Worm (Caenorhabditis elegans) whole organism, young adult: ENCODE measurements around the gene F41F3.9.

ENCODE experiments used
- B0019.2 ChIP-seq: fragments of 200-800 bp; sonication (Bioruptor generic); conservative IDR thresholded peaks from 2 replicates; pipeline ENCODE4 v1.3.6; 2022; ENCODE audit warnings: missing genetic modification reagents, missing genetic modification characterization, missing compliant biosample characterization
- F23B12.7 ChIP-seq: sonication (generic microtip); optimal IDR thresholded peaks from 2 replicates; lab custom pipeline; 2017; ENCODE audit warnings: missing genetic modification characterization, mild to moderate bottlenecking, missing compliant biosample characterization, antibody characterized with exemption, moderate library complexity; ENCODE audit not compliant: insufficient read depth
- F37B4.10 ChIP-seq: fragments of 200-800 bp; sonication (Bioruptor generic); IDR thresholded peaks from 2 replicates; pipeline ENCODE4 v1.3.6; 2022; ENCODE audit warnings: missing genetic modification characterization, missing compliant biosample characterization
- F49E8.2 ChIP-seq: sonication (generic microtip); optimal IDR thresholded peaks from 3 replicates; lab custom pipeline; 2017; ENCODE audit warnings: missing genetic modification characterization, mild to moderate bottlenecking, missing compliant biosample characterization, antibody characterized with exemption, moderate library complexity; ENCODE audit not compliant: insufficient read depth
- K11D2.4 ChIP-seq: fragments of 200-800 bp; sonication (Bioruptor generic); IDR thresholded peaks from 2 replicates; pipeline ENCODE4 v1.3.6; 2022; ENCODE audit warnings: missing genetic modification reagents, missing genetic modification characterization, missing compliant biosample characterization
- T26A5.8 ChIP-seq: sonication (generic microtip); optimal IDR thresholded peaks from 2 replicates; lab custom pipeline; 2016; ENCODE audit warnings: missing genetic modification characterization, missing compliant biosample characterization
- Y53G8AR.9 ChIP-seq: fragments of 200-800 bp; sonication (Bioruptor generic); conservative IDR thresholded peaks from 2 replicates; pipeline ENCODE4 v1.3.6; 2022; ENCODE audit warnings: missing genetic modification reagents, missing genetic modification characterization, missing compliant biosample characterization
- Y56A3A.18 ChIP-seq: fragments of 200-800 bp; sonication (Bioruptor generic); IDR thresholded peaks from 2 replicates; pipeline ENCODE4 v1.3.6; 2022; ENCODE audit warnings: missing genetic modification reagents, missing genetic modification characterization, missing compliant biosample characterization
- akir-1 ChIP-seq: fragments of 200-800 bp; sonication (Bioruptor generic); optimal IDR thresholded peaks from 2 replicates; lab custom pipeline; 2018; ENCODE audit warnings: mild to moderate bottlenecking, missing genetic modification characterization, moderate library complexity, missing compliant biosample characterization
- atf-7 ChIP-seq: sonication (generic microtip); optimal IDR thresholded peaks from 2 replicates; lab custom pipeline; 2017; ENCODE audit warnings: mild to moderate bottlenecking, missing genetic modification characterization, missing compliant biosample characterization
- athp-1 ChIP-seq: sonication (generic microtip); optimal IDR thresholded peaks from 2 replicates; lab custom pipeline; 2017; ENCODE audit warnings: mild to moderate bottlenecking, missing genetic modification characterization, missing compliant biosample characterization
- attf-3 ChIP-seq: fragments of 200-800 bp; sonication (Bioruptor generic); conservative IDR thresholded peaks from 2 replicates; pipeline ENCODE4 v1.3.6; 2022; ENCODE audit warnings: missing genetic modification reagents, missing genetic modification characterization, missing compliant biosample characterization
- attf-6 ChIP-seq: fragments of 200-800 bp; sonication (Bioruptor generic); IDR thresholded peaks from 2 replicates; pipeline ENCODE4 v1.3.6; 2022; ENCODE audit warnings: missing genetic modification reagents, missing genetic modification characterization, missing compliant biosample characterization
- cebp-2 ChIP-seq: fragments of 200-800 bp; sonication (Bioruptor generic); IDR thresholded peaks from 2 replicates; pipeline ENCODE4 v1.3.6; 2022; ENCODE audit warnings: missing genetic modification characterization, missing compliant biosample characterization
- ceh-100 ChIP-seq: fragments of 200-800 bp; sonication (Bioruptor generic); IDR thresholded peaks from 2 replicates; pipeline ENCODE4 v1.3.6; 2022; ENCODE audit warnings: missing genetic modification reagents, missing genetic modification characterization, missing compliant biosample characterization
- ceh-79 ChIP-seq: sonication (generic microtip); optimal IDR thresholded peaks from 2 replicates; lab custom pipeline; 2017; ENCODE audit warnings: mild to moderate bottlenecking, missing genetic modification characterization, missing compliant biosample characterization
- dpff-1 ChIP-seq: sonication (generic microtip); optimal IDR thresholded peaks from 2 replicates; lab custom pipeline; 2017; ENCODE audit warnings: mild to moderate bottlenecking, missing genetic modification characterization, missing compliant biosample characterization
- dpl-1 ChIP-seq: fragments of 150-350 bp; optimal IDR thresholded peaks from 2 replicates; lab custom pipeline; 2014; ENCODE audit warnings: missing biosample characterization, missing genetic modification reagents, missing genetic modification characterization
- egl-44 ChIP-seq: fragments of 200-800 bp; sonication (Bioruptor generic); IDR thresholded peaks from 2 replicates; pipeline ENCODE4 v1.3.6; 2022; ENCODE audit warnings: missing genetic modification reagents, missing genetic modification characterization, missing compliant biosample characterization
- ekl-4 ChIP-seq: fragments of 200-800 bp; sonication (Bioruptor generic); IDR thresholded peaks from 2 replicates; pipeline ENCODE4 v1.3.6; 2022; ENCODE audit warnings: missing genetic modification reagents, missing genetic modification characterization, missing compliant biosample characterization
- fkh-3 ChIP-seq: sonication (generic microtip); optimal IDR thresholded peaks from 2 replicates; lab custom pipeline; 2016; ENCODE audit warnings: mild to moderate bottlenecking, missing genetic modification characterization, missing compliant biosample characterization
- gei-17 ChIP-seq: fragments of 200-800 bp; sonication (Bioruptor generic); optimal IDR thresholded peaks from 2 replicates; lab custom pipeline; 2018; ENCODE audit warnings: mild to moderate bottlenecking, missing genetic modification characterization, missing compliant biosample characterization
- him-1 ChIP-seq: sonication (generic microtip); optimal IDR thresholded peaks from 2 replicates; lab custom pipeline; 2016; ENCODE audit warnings: missing genotype, missing genetic modification reagents, missing genetic modification characterization, missing compliant biosample characterization
- hlh-26 ChIP-seq: fragments of 200-800 bp; sonication (Bioruptor generic); conservative IDR thresholded peaks from 2 replicates; pipeline ENCODE4 v1.3.6; 2022; ENCODE audit warnings: missing genetic modification reagents, missing genetic modification characterization, missing compliant biosample characterization
- hmg-20 ChIP-seq: fragments of 200-800 bp; sonication (Bioruptor generic); IDR thresholded peaks from 2 replicates; pipeline ENCODE4 v1.3.6; 2022; ENCODE audit warnings: missing genetic modification reagents, missing genetic modification characterization, missing compliant biosample characterization
- hrde-1 ChIP-seq: sonication (generic microtip); optimal IDR thresholded peaks from 2 replicates; lab custom pipeline; 2016; ENCODE audit warnings: missing genetic modification characterization, mild to moderate bottlenecking, missing compliant biosample characterization, moderate library complexity, missing genotype, missing genetic modification reagents, borderline replicate concordance
- lag-1 ChIP-seq: fragments of 200-800 bp; sonication (Bioruptor generic); IDR thresholded peaks from 2 replicates; pipeline ENCODE4 v1.3.6; 2022; ENCODE audit warnings: missing genetic modification reagents, missing genetic modification characterization, missing compliant biosample characterization
- let-526 ChIP-seq: fragments of 200-800 bp; sonication (Bioruptor generic); IDR thresholded peaks from 2 replicates; pipeline ENCODE4 v1.3.6; 2022; ENCODE audit warnings: missing genetic modification reagents, missing genetic modification characterization, missing compliant biosample characterization
- lin-54 ChIP-seq: fragments of 200-800 bp; sonication (Bioruptor generic); optimal IDR thresholded peaks from 2 replicates; lab custom pipeline; 2018; ENCODE audit warnings: mild to moderate bottlenecking, missing genetic modification characterization, missing compliant biosample characterization
- lir-1 ChIP-seq: fragments of 200-800 bp; sonication (Bioruptor generic); conservative IDR thresholded peaks from 2 replicates; pipeline ENCODE4 v1.3.6; 2022; ENCODE audit warnings: missing genetic modification reagents, missing genetic modification characterization, missing compliant biosample characterization
- lsy-27 ChIP-seq: sonication (generic microtip); optimal IDR thresholded peaks from 2 replicates; lab custom pipeline; 2017; ENCODE audit warnings: missing genetic modification characterization, mild to moderate bottlenecking, missing compliant biosample characterization, antibody characterized with exemption, missing genotype, borderline replicate concordance; ENCODE audit not compliant: insufficient read depth
- madf-3 ChIP-seq: fragments of 200-800 bp; sonication (Bioruptor generic); IDR thresholded peaks from 2 replicates; pipeline ENCODE4 v1.3.6; 2022; ENCODE audit warnings: missing genetic modification reagents, missing genetic modification characterization, missing compliant biosample characterization
- madf-8 ChIP-seq: fragments of 200-800 bp; sonication (Bioruptor generic); conservative IDR thresholded peaks from 2 replicates; pipeline ENCODE4 v1.3.6; 2022; ENCODE audit warnings: missing genetic modification reagents, missing genetic modification characterization, missing compliant biosample characterization
- mel-28 ChIP-seq: sonication (generic microtip); optimal IDR thresholded peaks from 2 replicates; lab custom pipeline; 2016; ENCODE audit warnings: borderline replicate concordance, mild to moderate bottlenecking, missing genetic modification characterization, missing compliant biosample characterization
- nhr-120 ChIP-seq: fragments of 200-800 bp; sonication (Bioruptor generic); IDR thresholded peaks from 2 replicates; pipeline ENCODE4 v1.3.6; 2022; ENCODE audit warnings: missing genetic modification characterization, missing compliant biosample characterization
- nhr-90 ChIP-seq: sonication (generic microtip); optimal IDR thresholded peaks from 2 replicates; lab custom pipeline; 2016; ENCODE audit warnings: missing genotype, mild to moderate bottlenecking, missing genetic modification characterization, missing compliant biosample characterization
- rec-8 ChIP-seq, 2 experiments: sonication (generic microtip); optimal IDR thresholded peaks; 2 replicates each; lab custom pipeline; 2016; ENCODE audit warnings: mild to moderate bottlenecking in 2 of 2, missing genetic modification characterization in 2 of 2, missing genetic modification reagents in 2 of 2, missing genotype in 2 of 2, missing biosample characterization in 1 of 2, missing compliant biosample characterization in 1 of 2, moderate library complexity in 1 of 2
- snpc-3.4 ChIP-seq: sonication (generic microtip); optimal IDR thresholded peaks from 2 replicates; lab custom pipeline; 2017; ENCODE audit warnings: missing genetic modification characterization, mild to moderate bottlenecking, missing compliant biosample characterization, antibody characterized with exemption, moderate library complexity, missing genotype, missing genetic modification reagents
- somi-1 ChIP-seq: fragments of 200-800 bp; sonication (Bioruptor generic); optimal IDR thresholded peaks from 2 replicates; lab custom pipeline; 2018; ENCODE audit warnings: mild to moderate bottlenecking, missing genetic modification characterization, missing compliant biosample characterization
- tbx-9 ChIP-seq: sonication (generic microtip); optimal IDR thresholded peaks from 2 replicates; lab custom pipeline; 2016; ENCODE audit warnings: borderline replicate concordance, missing genetic modification characterization, inconsistent platforms, missing compliant biosample characterization
- xnd-1 ChIP-seq: sonication (generic microtip); optimal IDR thresholded peaks from 2 replicates; lab custom pipeline; 2016; ENCODE audit warnings: missing genotype, missing genetic modification reagents, missing genetic modification characterization, missing compliant biosample characterization
- zfh-2 ChIP-seq: fragments of 200-800 bp; sonication (Bioruptor generic); conservative IDR thresholded peaks from 2 replicates; pipeline ENCODE4 v1.3.6; 2022; ENCODE audit warnings: missing genetic modification reagents, missing genetic modification characterization, missing compliant biosample characterization
- zim-3 ChIP-seq: sonication (generic microtip); optimal IDR thresholded peaks from 2 replicates; lab custom pipeline; 2017; ENCODE audit warnings: mild to moderate bottlenecking, missing genetic modification characterization, moderate library complexity, missing compliant biosample characterization
- ztf-22 ChIP-seq: fragments of 200-800 bp; sonication (Bioruptor generic); optimal IDR thresholded peaks from 2 replicates; lab custom pipeline; 2018; ENCODE audit warnings: mild to moderate bottlenecking, missing genetic modification characterization, moderate library complexity, missing compliant biosample characterization
- ztf-25 ChIP-seq: fragments of 200-800 bp; sonication (Bioruptor generic); IDR thresholded peaks from 2 replicates; pipeline ENCODE4 v1.3.6; 2022; ENCODE audit warnings: missing genetic modification reagents, missing genetic modification characterization, missing compliant biosample characterization

F41F3.9 gene

ce11 chrV:4655175-4655574 is at the start of gene F41F3.9:
Gene F41F3.9, plus strand, starts transcription at chrV:4655475.
- TF ChIP-seq akir-1, result no peak
- no peak for TF ChIP-seq hmg-20 (GFP tag; lab: Robert Waterston, UW)
- no peak for TF ChIP-seq Y53G8AR.9 (GFP tag; lab: Robert Waterston, UW)
- TF ChIP-seq nhr-120 (GFP tag; lab: Robert Waterston, UW), result no peak
- TF ChIP-seq madf-8, result no peak
- TF ChIP-seq F23B12.7 (tag; lab: Kevin White, UChicago), result no peak
- no peak for TF ChIP-seq atf-7 (tag; lab: Kevin White, UChicago)
- no peak for TF ChIP-seq dpff-1 (tag; lab: Kevin White, UChicago)
- TF ChIP-seq attf-6 (GFP tag; lab: Robert Waterston, UW), result no peak
- TF ChIP-seq T26A5.8, result no peak
- no peak for TF ChIP-seq athp-1 (tag; lab: Kevin White, UChicago)

ce11 chrV:4606828-4607227 is 48.4 kb upstream of the F41F3.9 start, which contains the start of gene txt-6:
Gene txt-6, minus strand, starts transcription at chrV:4606928.
- TF ChIP-seq let-526 (GFP tag; lab: Robert Waterston, UW) (no peak), xnd-1 (tag; lab: Kevin White, UChicago) (no peak), K11D2.4 (GFP tag; lab: Robert Waterston, UW) (no peak), cebp-2 (GFP tag; lab: Robert Waterston, UW) (no peak), tbx-9 (no peak), hmg-20 (GFP tag; lab: Robert Waterston, UW) (no peak), attf-3 (GFP tag; lab: Robert Waterston, UW) (no peak), lsy-27 (tag; lab: Kevin White, UChicago) (no peak), ceh-79 (tag; lab: Kevin White, UChicago) (no peak), Y56A3A.18 (GFP tag; lab: Robert Waterston, UW) (no peak), fkh-3 (tag; lab: Kevin White, UChicago) (no peak), ekl-4 (GFP tag; lab: Robert Waterston, UW) (no peak), rec-8 (tag; optimal IDR thresholded peaks at IDR 0.05; lab: Kevin White, UChicago) (no peak), madf-3 (GFP tag; lab: Robert Waterston, UW) (no peak), T26A5.8 (no peak), lir-1 (no peak), F37B4.10 (GFP tag; lab: Robert Waterston, UW) (no peak), athp-1 (tag; lab: Kevin White, UChicago) (no peak), mel-28 (tag; lab: Kevin White, UChicago) (no peak), somi-1 (GFP tag; lab: Kevin White, UChicago) (no peak)

DNA sequence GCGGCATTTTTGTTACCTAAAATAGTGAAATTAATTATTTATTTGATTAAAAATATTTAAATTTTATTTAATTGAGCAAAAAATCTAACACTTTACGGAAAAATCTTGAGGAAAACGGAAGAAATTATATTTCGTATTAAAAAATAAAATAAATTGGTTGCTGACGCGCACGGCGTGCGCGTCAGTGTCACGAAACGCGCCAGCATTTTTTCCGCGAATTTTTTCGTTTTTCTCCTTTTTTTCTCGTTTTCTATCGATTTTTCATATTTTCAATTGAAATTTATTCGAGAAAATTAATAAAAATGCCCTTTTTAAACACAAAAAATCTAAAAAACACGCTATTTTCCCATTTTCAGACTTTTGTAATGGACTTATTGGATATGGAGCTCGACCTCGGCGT is 39.5 kb upstream of the F41F3.9 start, which contains the start of the genes Y61A9LA.10 and F54D11.4:
TSS of gene Y61A9LA.10 (minus strand) at position 16 of the 400 bp plus-strand sequence.
TSS of gene F54D11.4 (plus strand) at position 350 of the 400 bp plus-strand sequence.
- no peak for TF ChIP-seq lag-1 (GFP tag; lab: Robert Waterston, UW)
- no peak for TF ChIP-seq mel-28 (tag; lab: Kevin White, UChicago)
- no peak for TF ChIP-seq F49E8.2 (tag; lab: Kevin White, UChicago)
- peak; percentile 47 for TF ChIP-seq lin-54 (GFP tag; lab: Kevin White, UChicago)
- TF ChIP-seq nhr-90 (tag; lab: Kevin White, UChicago), result no peak
- no peak for TF ChIP-seq hlh-26 (GFP tag; lab: Robert Waterston, UW)
- TF ChIP-seq zim-3, result no peak
- TF ChIP-seq gei-17 (GFP tag; lab: Kevin White, UChicago), result no peak
- TF ChIP-seq ztf-25, result no peak
- TF ChIP-seq dpl-1 (GFP tag; lab: Kevin White, UChicago), result peak; percentile 44
- no peak for TF ChIP-seq F37B4.10 (GFP tag; lab: Robert Waterston, UW)
- TF ChIP-seq snpc-3.4 (tag; lab: Kevin White, UChicago), result peak; percentile 39
- no peak for TF ChIP-seq madf-3 (GFP tag; lab: Robert Waterston, UW)
- no peak for TF ChIP-seq egl-44 (GFP tag; lab: Robert Waterston, UW)
- TF ChIP-seq atf-7 (tag; lab: Kevin White, UChicago), result no peak
- TF ChIP-seq ceh-100 (GFP tag; lab: Robert Waterston, UW), result no peak
- no peak for TF ChIP-seq zfh-2 (GFP tag; lab: Robert Waterston, UW)
- TF ChIP-seq let-526 (GFP tag; lab: Robert Waterston, UW), result no peak
- no peak for TF ChIP-seq ekl-4 (GFP tag; lab: Robert Waterston, UW)
- no peak for TF ChIP-seq hrde-1 (tag; lab: Kevin White, UChicago)
- TF ChIP-seq ztf-22 (GFP tag; lab: Kevin White, UChicago), result no peak
- peak; percentile 27 for TF ChIP-seq him-1 (tag; lab: Kevin White, UChicago)
- no peak for TF ChIP-seq B0019.2 (GFP tag; lab: Robert Waterston, UW)
